Worm (Caenorhabditis elegans): ENCODE results near the gene fbf-2.

DNA sequence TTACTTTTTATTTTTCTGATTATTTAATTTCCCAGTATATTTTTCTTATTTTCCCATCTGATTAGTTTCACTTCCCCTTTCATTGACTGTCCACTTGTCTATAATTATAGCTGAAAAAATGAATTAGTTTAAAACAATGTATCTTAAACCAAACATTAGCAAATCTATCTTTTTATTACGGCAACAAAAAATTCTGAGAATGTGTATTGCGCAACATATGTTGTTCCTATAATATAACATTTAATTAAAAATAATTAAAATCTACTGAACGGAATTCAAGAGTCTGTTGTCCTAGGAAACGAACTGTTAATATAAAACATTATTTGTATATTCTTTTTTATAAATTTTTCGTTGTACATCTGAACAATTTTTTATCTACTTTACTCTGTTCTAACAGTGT, 18.7 kb upstream of the fbf-2 start:
- no peak for TF ChIP-seq fkh-3 (tag; optimal IDR thresholded peaks at IDR 0.05)
- no peak for TF ChIP-seq Y67H2A.10 (GFP tag; conservative IDR thresholded peaks at IDR 0.05)
- TF ChIP-seq attf-5 (GFP tag; optimal IDR thresholded peaks at IDR 0.05): no peak
